Fruit fly (Drosophila melanogaster): ENCODE results near the gene knk.

Gene knk

DNA sequence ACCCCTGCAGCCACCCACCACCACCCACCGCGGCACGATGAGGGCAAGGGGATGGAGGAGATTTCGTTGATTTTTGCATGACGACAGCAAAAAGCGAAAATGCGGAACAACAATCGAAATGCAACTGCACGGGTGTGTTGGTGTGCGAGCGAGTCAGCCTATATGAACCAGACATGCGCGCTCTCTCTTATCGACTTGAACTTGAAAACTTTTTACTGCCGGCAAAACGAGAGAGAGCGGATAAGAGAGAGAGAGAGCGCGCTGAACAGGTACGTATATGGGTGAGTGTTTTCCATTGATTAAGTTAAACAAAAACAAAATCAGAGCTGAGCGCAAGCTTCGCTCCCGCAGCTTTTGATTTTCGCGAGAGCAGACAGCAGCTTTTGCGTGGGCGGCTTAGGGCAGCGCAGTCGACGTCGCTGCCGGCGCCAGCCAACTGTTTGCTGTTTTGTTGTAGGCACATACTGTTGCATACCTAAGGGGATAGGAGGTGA is 36.2 kb downstream of the knk start (continued):
- no peak for TF ChIP-seq CG15479 (GFP tag; optimal IDR thresholded peaks at IDR 0.05)
- no peak for TF ChIP-seq Ets97D (GFP tag; optimal IDR thresholded peaks at IDR 0.05)
- TF ChIP-seq CG8944 (GFP tag; optimal IDR thresholded peaks at IDR 0.05), result no peak
- peak; percentile 65; the same call in 2 of the 3 replicates for TF ChIP-seq CG34224 (GFP tag; IDR thresholded peaks at IDR 0.05; ENCODE audit: partially characterized antibody)
- no peak for TF ChIP-seq CG15073 (GFP tag; optimal IDR thresholded peaks at IDR 0.05)
- TF ChIP-seq CG17802 (tag; optimal IDR thresholded peaks at IDR 0.05), result no peak
- no peak for TF ChIP-seq Xbp1 (GFP tag; optimal IDR thresholded peaks at IDR 0.05)
- TF ChIP-seq CG4820 (GFP tag; optimal IDR thresholded peaks at IDR 0.05), result no peak
- TF ChIP-seq chm (GFP tag; IDR thresholded peaks at IDR 0.05), result no peak
- TF ChIP-seq ewg (GFP tag; optimal IDR thresholded peaks at IDR 0.05), result peak; percentile 68
- no peak for TF ChIP-seq dpn (GFP tag; optimal IDR thresholded peaks at IDR 0.05)
- no peak for TF ChIP-seq Rfx (GFP tag; IDR thresholded peaks at IDR 0.05)
- TF ChIP-seq emc (GFP tag; optimal IDR thresholded peaks at IDR 0.05), result no peak
- peak; percentile 96 for TF ChIP-seq ftz-f1 (GFP tag; optimal IDR thresholded peaks at IDR 0.05)
- no peak for TF ChIP-seq luna (GFP tag; optimal IDR thresholded peaks at IDR 0.05)
- TF ChIP-seq Abd-B (GFP tag; optimal IDR thresholded peaks at IDR 0.05), result no peak
- peak; percentile 74 for TF ChIP-seq sd (tag; optimal IDR thresholded peaks at IDR 0.05)
- no peak for TF ChIP-seq Atf3 (GFP tag; optimal IDR thresholded peaks at IDR 0.05)
- no peak for TF ChIP-seq dysf (GFP tag; IDR thresholded peaks at IDR 0.05)
- TF ChIP-seq oc (tag; optimal IDR thresholded peaks at IDR 0.05), result peak; percentile 46
- peak; percentile 47 for TF ChIP-seq unc-4 (GFP tag; IDR thresholded peaks at IDR 0.05; ENCODE audit: partially characterized antibody)
- TF ChIP-seq CG2889 (GFP tag; IDR thresholded peaks at IDR 0.05), result no peak
- peak; percentile 99 for TF ChIP-seq sr (GFP tag; IDR thresholded peaks at IDR 0.05)
- 0 out of 2 replicates have a peak, but pooled peaks have one; percentile 17 for TF ChIP-seq seq (GFP tag; IDR thresholded peaks at IDR 0.05)
- TF ChIP-seq sima (GFP tag; optimal IDR thresholded peaks at IDR 0.05), result no peak
- no peak for TF ChIP-seq CG3726 (GFP tag; IDR thresholded peaks at IDR 0.05)
- no peak for TF ChIP-seq Poxn (GFP tag; IDR thresholded peaks at IDR 0.05)
- TF ChIP-seq CG8388 (GFP tag; optimal IDR thresholded peaks at IDR 0.05), result no peak
- peak; percentile 97; the same call in 3 of the 4 replicates for TF ChIP-seq chinmo (GFP tag; IDR thresholded peaks at IDR 0.05; ENCODE audit: partially characterized antibody)
- peak; percentile 32 for TF ChIP-seq yki (optimal IDR thresholded peaks at IDR 0.05)
- TF ChIP-seq Hr78 (GFP tag; optimal IDR thresholded peaks at IDR 0.05), result no peak
- no peak for TF ChIP-seq HLH3B (GFP tag; IDR thresholded peaks at IDR 0.05)

dm6 chr3R:10087206-10087927 is 38.1 kb downstream of the knk start:
- peak; percentile 24 for TF ChIP-seq CG18262 (tag; optimal IDR thresholded peaks at IDR 0.05)
- TF ChIP-seq inv (GFP tag; IDR thresholded peaks at IDR 0.05; ENCODE audit: partially characterized antibody), result no peak
- TF ChIP-seq cad (GFP tag; optimal IDR thresholded peaks at IDR 0.05), result no peak
- peak; percentile 13 for TF ChIP-seq CG12071 (GFP tag; optimal IDR thresholded peaks at IDR 0.05)
- TF ChIP-seq Gug (GFP tag; IDR thresholded peaks at IDR 0.05), result peak; percentile 77
- peak; percentile 41 for TF ChIP-seq emc (GFP tag; optimal IDR thresholded peaks at IDR 0.05)
- TF ChIP-seq CG6654 (GFP tag; optimal IDR thresholded peaks at IDR 0.05), result peak; percentile 6
- no peak for TF ChIP-seq bbx (GFP tag; IDR thresholded peaks at IDR 0.05; ENCODE audit: partially characterized antibody)
- peak; percentile 73 for TF ChIP-seq CG2678 (tag; optimal IDR thresholded peaks at IDR 0.05)
- TF ChIP-seq CG14441 (GFP tag; IDR thresholded peaks at IDR 0.05), result peak; percentile 80
- no peak for TF ChIP-seq wek (GFP tag; optimal IDR thresholded peaks at IDR 0.05)
- TF ChIP-seq HLHmδ (GFP tag; optimal IDR thresholded peaks at IDR 0.05), result no peak
- TF ChIP-seq CG3847 (GFP tag; IDR thresholded peaks at IDR 0.05), result peak; percentile 51
- no peak for TF ChIP-seq CG42726 (GFP tag; IDR thresholded peaks at IDR 0.05; ENCODE audit: partially characterized antibody)
- no peak for TF ChIP-seq Sin3A (optimal IDR thresholded peaks at IDR 0.05)
- TF ChIP-seq CG31224 (GFP tag; IDR thresholded peaks at IDR 0.05), result peak; percentile 32; the same call in 1 of the 2 replicates
- TF ChIP-seq CG17328 (GFP tag; IDR thresholded peaks at IDR 0.05), result peak; percentile 74
- peak; percentile 58 for TF ChIP-seq NK7.1 (GFP tag; optimal IDR thresholded peaks at IDR 0.05)
- peak; percentile 53; the same call in 1 of the 2 replicates for TF ChIP-seq CG11696 (GFP tag; IDR thresholded peaks at IDR 0.05)
- TF ChIP-seq ttk (GFP tag; IDR thresholded peaks at IDR 0.05), result peak; percentile 62

All from whole organism, embryonic.